Fruit fly (Drosophila melanogaster): ENCODE results near the gene CG7781.

DNA sequence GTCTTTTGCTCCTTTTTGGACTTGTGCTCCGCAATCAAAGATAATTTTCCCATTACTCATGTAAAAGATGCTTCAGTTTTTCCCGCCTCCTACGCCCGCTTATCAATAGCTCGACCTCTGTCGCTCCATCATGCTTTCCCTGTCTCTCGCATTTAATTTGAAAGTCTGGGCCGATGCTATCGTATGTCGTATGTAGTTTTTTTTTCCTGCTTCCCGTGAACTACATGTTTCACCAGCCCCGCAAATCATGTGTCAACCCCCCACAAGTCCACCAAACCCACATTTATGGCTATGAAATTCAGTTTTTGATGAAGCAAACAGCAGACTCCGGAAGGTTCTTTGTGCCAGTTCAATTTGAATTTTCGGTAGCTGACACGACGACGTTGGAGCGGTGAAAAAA is 17.2 kb upstream of the CG7781 start, which contains the start of gene CG14273:
- no peak for TF ChIP-seq pan (optimal IDR thresholded peaks at IDR 0.05)
- TF ChIP-seq psq (optimal IDR thresholded peaks at IDR 0.05), result no peak

Measured in whole organism.